Fruit fly (Drosophila melanogaster): ENCODE data around the gene CG14321.

The CG14321 gene

DNA sequence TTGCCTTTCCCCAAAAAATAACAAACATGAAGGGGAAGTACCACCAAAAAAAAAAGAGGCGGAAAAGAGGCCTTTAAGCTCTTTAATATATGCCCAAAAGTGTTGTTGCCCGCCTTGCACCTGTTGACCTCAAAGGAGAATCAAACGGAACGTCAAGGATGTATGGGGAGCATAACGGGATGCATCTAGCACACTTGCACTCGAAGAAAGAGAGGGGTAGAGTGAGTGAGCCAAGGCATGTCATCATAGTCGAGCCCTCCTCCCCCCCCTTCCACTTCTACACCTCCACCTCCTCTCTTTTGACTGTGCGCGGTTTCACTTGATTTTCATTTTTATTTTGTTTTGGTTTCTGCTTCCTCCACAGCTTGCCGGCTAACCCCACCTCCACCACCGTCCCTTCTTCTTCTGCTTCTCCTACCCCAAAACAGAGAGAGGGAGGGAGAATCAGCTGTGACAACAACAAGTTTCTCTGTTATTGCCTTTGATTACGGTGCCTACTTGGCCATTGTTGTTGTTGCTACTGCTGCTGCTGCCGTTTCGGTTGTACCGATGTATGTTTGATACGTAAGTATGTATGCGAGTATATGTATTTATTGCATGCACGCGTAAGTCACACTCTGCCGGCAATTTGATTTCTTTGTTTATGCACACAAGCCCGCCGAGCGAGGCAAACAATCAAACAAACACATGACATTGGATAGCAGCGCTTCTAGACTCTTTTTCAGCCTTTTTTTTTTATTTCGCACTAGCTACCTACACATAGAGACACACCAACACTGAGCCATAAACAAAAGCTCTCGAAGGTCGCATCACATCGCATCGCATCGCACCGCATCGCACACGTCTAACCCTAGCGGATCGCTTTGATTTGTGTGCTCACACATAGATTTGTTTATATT is 20.5 kb upstream of the CG14321 start (continued):
- TF ChIP-seq Stat92E (GFP tag; optimal IDR thresholded peaks at IDR 0.05): peak in 1 of 3 experiments; percentile 16
- TF ChIP-seq Xrp1 (GFP tag; IDR thresholded peaks at IDR 0.05): peak; percentile 15; the same call in 1 of the 2 replicates
- no peak for TF ChIP-seq kay (GFP tag; optimal IDR thresholded peaks at IDR 0.05)
- peak in 1 of 2 experiments; percentile 72 for TF ChIP-seq crp (GFP tag; optimal IDR thresholded peaks at IDR 0.05)
- TF ChIP-seq scrt (GFP tag; optimal IDR thresholded peaks at IDR 0.05): peak; percentile 16
- peak; percentile 75 for TF ChIP-seq psq (GFP tag; optimal IDR thresholded peaks at IDR 0.05)
- TF ChIP-seq CG14710 (tag; optimal IDR thresholded peaks at IDR 0.05): peak; percentile 0
- peak; percentile 42 for TF ChIP-seq cwo (GFP tag; optimal IDR thresholded peaks at IDR 0.05)
- TF ChIP-seq CG32767 (GFP tag; IDR thresholded peaks at IDR 0.05): 0 out of 2 replicates have a peak, but pooled peaks have one; percentile 7
- TF ChIP-seq Vsx1 (GFP tag; optimal IDR thresholded peaks at IDR 0.05): peak; percentile 30
- TF ChIP-seq z (GFP tag; IDR thresholded peaks at IDR 0.05): peak; percentile 73; the same call in 2 of the 3 replicates
- peak; percentile 9 for TF ChIP-seq CG9727 (GFP tag; optimal IDR thresholded peaks at IDR 0.05)
- TF ChIP-seq corto (GFP tag; optimal IDR thresholded peaks at IDR 0.05): peak; percentile 42
- TF ChIP-seq kni (GFP tag; optimal IDR thresholded peaks at IDR 0.05): peak; percentile 55
- no peak for TF ChIP-seq bowl (GFP tag; IDR thresholded peaks at IDR 0.05)
- TF ChIP-seq CG2199 (GFP tag; IDR thresholded peaks at IDR 0.05): 0 out of 3 replicates have a peak, but pooled peaks have one; percentile 12
- TF ChIP-seq CG9817 (tag; optimal IDR thresholded peaks at IDR 0.05): no peak
- no peak for TF ChIP-seq Lhr (GFP tag; optimal IDR thresholded peaks at IDR 0.05)
- peak in 1 of 3 experiments; percentile 2 for TF ChIP-seq lola (GFP tag; optimal IDR thresholded peaks at IDR 0.05)
- TF ChIP-seq dmrt11E (tag; optimal IDR thresholded peaks at IDR 0.05): no peak
- 0 out of 2 replicates have a peak, but pooled peaks have one; percentile 33 for TF ChIP-seq ara (GFP tag; IDR thresholded peaks at IDR 0.05)
- peak; percentile 46 for TF ChIP-seq Blimp-1 (GFP tag; optimal IDR thresholded peaks at IDR 0.05)
- TF ChIP-seq cg (GFP tag; optimal IDR thresholded peaks at IDR 0.05): peak; percentile 57

DNA sequence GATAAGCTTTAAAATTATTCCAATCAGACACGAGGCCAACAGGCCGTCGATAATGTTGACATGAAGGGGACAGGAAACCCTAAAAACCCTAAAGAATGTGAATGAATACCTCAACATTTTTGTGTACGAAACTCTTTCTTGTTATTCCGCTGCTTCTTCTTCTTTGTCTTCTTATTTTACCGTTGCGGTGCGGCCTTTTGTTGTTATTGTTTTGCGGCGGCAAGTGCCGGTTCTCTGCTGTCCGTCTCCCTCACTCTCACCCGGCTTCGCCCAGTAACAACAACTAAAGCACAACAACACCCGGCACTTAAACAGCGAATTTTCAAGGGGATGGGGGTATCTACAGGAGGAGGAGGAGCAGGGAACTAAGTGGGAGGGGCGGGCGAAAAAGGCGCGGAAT is 19.0 kb upstream of the CG14321 start:
- TF ChIP-seq inv (GFP tag; IDR thresholded peaks at IDR 0.05; ENCODE audit: partially characterized antibody): no peak
- peak; percentile 72 for TF ChIP-seq CG17385 (GFP tag; optimal IDR thresholded peaks at IDR 0.05)
- TF ChIP-seq seq (GFP tag; IDR thresholded peaks at IDR 0.05): no peak
- TF ChIP-seq CG1832 (GFP tag; optimal IDR thresholded peaks at IDR 0.05): peak; percentile 32
- TF ChIP-seq kni (GFP tag; optimal IDR thresholded peaks at IDR 0.05): peak; percentile 65
- no peak for TF ChIP-seq BtbVII (GFP tag; optimal IDR thresholded peaks at IDR 0.05)
- TF ChIP-seq Atf-2 (GFP tag; optimal IDR thresholded peaks at IDR 0.05): no peak
- peak in 1 of 2 experiments; percentile 18 for TF ChIP-seq insv (GFP tag; optimal IDR thresholded peaks at IDR 0.05)
- TF ChIP-seq chm (GFP tag; IDR thresholded peaks at IDR 0.05): no peak
- peak; percentile 65 for TF ChIP-seq sd (tag; optimal IDR thresholded peaks at IDR 0.05)
- peak; percentile 64; the same call in 1 of the 2 replicates for TF ChIP-seq CG4360 (GFP tag; IDR thresholded peaks at IDR 0.05)
- TF ChIP-seq CG34422 (GFP tag; IDR thresholded peaks at IDR 0.05): peak; percentile 11; the same call in 1 of the 3 replicates
- TF ChIP-seq CG6791 (GFP tag; IDR thresholded peaks at IDR 0.05; ENCODE audit: partially characterized antibody): peak; percentile 45; the same call in 1 of the 3 replicates
- no peak for TF ChIP-seq Sry-δ (GFP tag; optimal IDR thresholded peaks at IDR 0.05)
